Fruit fly (Drosophila melanogaster) whole organism: Measurements from ENCODE around the gene CG31882.

ENCODE experiments used
- CG8478 ChIP-seq: fragments of >200 bp; optimal IDR thresholded peaks from 2 replicates; lab custom pipeline; 2018; ENCODE audit warnings: inconsistent platforms
- Dll ChIP-seq: fragments of >200 bp; optimal IDR thresholded peaks from 2 replicates; lab custom pipeline; 2017
- EcR ChIP-seq, 2 experiments: fragments of >200 bp; optimal IDR thresholded peaks; 2 replicates each; lab custom pipeline; 2017; ENCODE audit warnings: missing biosample characterization in 2 of 2, missing genetic modification characterization in 2 of 2, missing genetic modification reagents in 2 of 2
- pan ChIP-seq: fragments of >200 bp; optimal IDR thresholded peaks from 2 replicates; lab custom pipeline; 2017
- psq ChIP-seq: fragments of >200 bp; optimal IDR thresholded peaks from 2 replicates; lab custom pipeline; 2017
- usp ChIP-seq: fragments of >200 bp; optimal IDR thresholded peaks from 2 replicates; lab custom pipeline; 2017; ENCODE audit warnings: missing biosample characterization, missing genetic modification characterization, mixed read lengths

Gene CG31882

DNA sequence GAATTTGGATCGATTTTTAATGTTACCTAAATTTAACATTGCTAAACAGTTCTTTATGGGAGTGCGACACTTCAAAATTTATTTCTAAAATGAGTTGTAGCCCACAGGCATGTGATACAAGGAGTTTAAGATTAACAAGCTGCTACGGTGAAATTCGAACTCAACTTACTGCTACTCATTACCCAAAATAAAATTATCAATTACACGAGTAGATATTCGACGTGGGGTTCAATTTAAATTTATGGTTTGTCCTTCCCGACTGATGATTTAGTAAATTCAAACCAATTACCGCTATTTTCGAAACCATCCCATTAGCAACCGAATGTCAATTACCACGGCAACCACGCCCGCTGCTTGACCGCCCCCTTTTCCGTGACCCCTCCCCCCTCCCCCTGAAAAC lies at the start of gene CG31882:
Gene CG31882 (minus strand): TSS at position 101 of the 400 bp plus-strand sequence.
- TF ChIP-seq CG8478 (lab: Kevin White, UChicago) (no peak), EcR (GFP tag; optimal IDR thresholded peaks at IDR 0.05; lab: Kevin White, UChicago) (no peak), Dll (lab: Kevin White, UChicago) (no peak), psq (lab: Kevin White, UChicago) (no peak), pan (lab: Kevin White, UChicago) (no peak), usp (no peak)

DNA sequence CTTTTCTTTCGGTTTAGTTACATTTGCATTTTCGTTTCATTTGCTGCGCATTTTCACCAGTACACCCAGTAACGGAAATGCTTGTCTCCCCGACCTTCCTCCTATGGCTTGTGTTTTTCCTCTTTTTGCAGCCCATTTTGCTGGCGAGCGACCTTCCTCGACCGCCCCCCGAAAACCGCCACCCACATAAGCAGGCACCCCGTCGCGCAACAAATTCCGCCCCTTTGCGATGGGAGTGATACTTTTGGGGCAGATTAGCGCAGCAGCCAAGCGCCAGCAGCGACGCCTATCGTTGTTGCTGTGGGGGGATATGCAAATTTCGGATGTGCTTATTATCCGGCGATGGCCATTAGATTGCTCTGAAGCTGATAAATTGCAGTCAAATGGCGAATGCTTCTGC lies 48.1 kb upstream of the CG31882 start:
- no peak for TF ChIP-seq pan (lab: Kevin White, UChicago)
- TF ChIP-seq usp: no peak
- no peak for TF ChIP-seq psq (lab: Kevin White, UChicago)
- TF ChIP-seq CG8478 (lab: Kevin White, UChicago): no peak
- TF ChIP-seq EcR (GFP tag; optimal IDR thresholded peaks at IDR 0.05; lab: Kevin White, UChicago): no peak

dm6 chr2L:9672246-9672645 lies 47.2 kb upstream of the CG31882 start:
- no peak for TF ChIP-seq usp
- TF ChIP-seq pan (lab: Kevin White, UChicago): no peak
- no peak for TF ChIP-seq Dll (lab: Kevin White, UChicago)
- no peak for TF ChIP-seq EcR (GFP tag; optimal IDR thresholded peaks at IDR 0.05; lab: Kevin White, UChicago)
- TF ChIP-seq CG8478 (lab: Kevin White, UChicago): no peak

DNA sequence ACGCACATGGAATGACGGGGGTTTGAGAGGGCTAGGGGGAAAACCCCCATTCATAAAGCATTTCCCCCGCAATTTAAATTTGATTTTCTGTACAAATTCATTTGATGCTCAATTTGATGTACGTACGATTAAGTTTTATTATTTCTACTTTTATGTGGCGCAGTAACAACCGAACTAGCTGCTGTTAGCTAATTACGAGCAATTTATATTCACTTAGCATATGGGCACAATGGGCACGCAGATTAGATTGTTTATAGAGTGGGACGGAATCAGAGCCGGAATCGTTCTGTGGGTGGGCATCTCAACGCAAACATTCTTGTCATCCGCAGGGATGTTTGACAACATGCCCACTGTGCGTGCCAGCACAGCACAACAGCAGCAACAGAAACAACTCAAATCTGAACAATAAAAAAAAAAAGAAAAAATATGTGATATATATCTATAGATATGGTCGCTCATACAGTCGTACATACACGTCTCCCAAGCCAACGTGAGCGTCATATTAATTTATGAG lies 45.9 kb upstream of the CG31882 start:
- TF ChIP-seq usp: no peak
- TF ChIP-seq pan (lab: Kevin White, UChicago): no peak
- no peak for TF ChIP-seq Dll (lab: Kevin White, UChicago)

DNA sequence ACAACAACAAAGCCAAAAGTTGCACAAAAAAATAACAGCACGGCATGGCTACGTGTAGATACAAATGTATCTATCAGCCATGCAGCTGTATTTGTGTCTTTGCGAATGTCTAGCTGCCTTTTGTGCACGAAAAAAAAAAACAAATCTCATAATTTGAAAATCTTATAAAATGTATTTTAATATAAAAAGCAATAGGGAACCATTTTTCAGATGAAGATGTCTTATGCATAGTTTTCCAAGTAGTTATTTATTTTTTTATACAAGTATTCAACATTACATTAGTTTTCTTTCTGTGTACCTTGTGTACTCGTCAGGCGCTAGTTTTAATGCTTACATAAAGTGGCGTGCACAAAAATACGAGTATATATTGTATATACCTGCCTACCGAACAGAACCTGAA lies 44.3 kb upstream of the CG31882 start:
- TF ChIP-seq usp (no peak), CG8478 (lab: Kevin White, UChicago) (no peak)

dm6 chr2L:9662977-9663376 lies 37.9 kb upstream of the CG31882 start:
- TF ChIP-seq pan (lab: Kevin White, UChicago) (no peak), Dll (lab: Kevin White, UChicago) (no peak), usp (no peak), EcR (GFP tag; optimal IDR thresholded peaks at IDR 0.05; lab: Kevin White, UChicago) (no peak), CG8478 (lab: Kevin White, UChicago) (no peak), psq (lab: Kevin White, UChicago) (no peak)

DNA sequence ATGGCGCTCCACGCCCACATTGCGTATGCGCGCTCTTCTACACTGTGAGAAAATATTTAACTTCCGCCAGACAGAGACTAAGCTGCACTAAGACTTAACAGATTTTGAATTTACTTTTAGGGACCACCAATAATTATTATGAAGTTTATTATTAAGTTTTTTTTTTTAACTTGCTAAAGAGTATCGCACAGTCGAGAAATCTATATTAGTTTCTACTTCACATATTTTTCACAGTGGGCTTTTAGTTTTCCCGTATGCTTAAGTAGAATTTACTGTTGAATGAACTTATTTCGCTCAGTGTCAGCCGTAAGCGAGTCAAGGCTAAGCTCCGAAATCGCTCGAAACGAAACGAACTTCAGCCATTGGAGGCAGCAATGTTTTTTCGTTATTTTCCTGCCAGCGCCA lies 35.4 kb upstream of the CG31882 start:
- TF ChIP-seq CG8478 (lab: Kevin White, UChicago): no peak
- no peak for TF ChIP-seq usp
- TF ChIP-seq pan (lab: Kevin White, UChicago): no peak
- no peak for TF ChIP-seq EcR (GFP tag; optimal IDR thresholded peaks at IDR 0.05; lab: Kevin White, UChicago)
- TF ChIP-seq Dll (lab: Kevin White, UChicago): no peak
- TF ChIP-seq psq (lab: Kevin White, UChicago): no peak

- TF ChIP-seq psq (lab: Kevin White, UChicago): no peak
- no peak for TF ChIP-seq usp
- no peak for TF ChIP-seq EcR (GFP tag; optimal IDR thresholded peaks at IDR 0.05; lab: Kevin White, UChicago)
Measured at dm6 chr2L:9657269-9658191, 32.4 kb upstream of the CG31882 start.

- TF ChIP-seq psq (lab: Kevin White, UChicago) (no peak), pan (lab: Kevin White, UChicago) (no peak), CG8478 (lab: Kevin White, UChicago) (no peak), usp (no peak), Dll (lab: Kevin White, UChicago) (no peak), EcR (GFP tag; optimal IDR thresholded peaks at IDR 0.05; lab: Kevin White, UChicago) (no peak)
Measured at dm6 chr2L:9656300-9656699, 31.2 kb upstream of the CG31882 start, which contains the start of gene CG33299. Gene CG33299, plus strand, starts transcription at chr2L:9656600.

dm6 chr2L:9633811-9634436 lies 8.8 kb upstream of the CG31882 start, which contains the start of gene Apoltp:
Gene Apoltp, plus strand, starts transcription at chr2L:9634179.
- no peak for TF ChIP-seq Dll (lab: Kevin White, UChicago)
- no peak for TF ChIP-seq EcR (GFP tag; optimal IDR thresholded peaks at IDR 0.05; lab: Kevin White, UChicago)
- no peak for TF ChIP-seq pan (lab: Kevin White, UChicago)
- no peak for TF ChIP-seq usp
- TF ChIP-seq psq (lab: Kevin White, UChicago): no peak
- no peak for TF ChIP-seq CG8478 (lab: Kevin White, UChicago)

DNA sequence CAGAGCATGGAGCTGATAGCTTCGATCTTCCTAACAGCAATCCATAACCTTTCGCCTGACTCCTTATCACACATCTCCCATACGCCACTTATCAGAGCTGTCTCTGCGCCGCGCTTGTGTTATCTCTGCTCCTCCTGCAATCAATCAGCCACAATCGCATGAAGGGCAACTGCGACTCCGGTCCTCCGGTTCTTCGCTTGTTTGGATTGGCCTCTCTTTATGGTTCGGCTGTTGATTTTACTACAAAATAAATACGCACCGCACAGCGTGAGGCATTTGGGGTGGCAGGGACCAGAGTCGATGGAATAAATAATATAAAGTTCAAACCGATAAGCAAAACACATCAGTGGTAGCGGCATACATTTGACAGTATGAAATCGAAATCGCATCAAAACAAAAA lies 8.0 kb upstream of the CG31882 start:
- TF ChIP-seq EcR (GFP tag; optimal IDR thresholded peaks at IDR 0.05; lab: Kevin White, UChicago): no peak
- no peak for TF ChIP-seq psq (lab: Kevin White, UChicago)
- TF ChIP-seq pan (lab: Kevin White, UChicago): no peak
- TF ChIP-seq CG8478 (lab: Kevin White, UChicago): no peak
- TF ChIP-seq usp: no peak
- TF ChIP-seq Dll (lab: Kevin White, UChicago): no peak

DNA sequence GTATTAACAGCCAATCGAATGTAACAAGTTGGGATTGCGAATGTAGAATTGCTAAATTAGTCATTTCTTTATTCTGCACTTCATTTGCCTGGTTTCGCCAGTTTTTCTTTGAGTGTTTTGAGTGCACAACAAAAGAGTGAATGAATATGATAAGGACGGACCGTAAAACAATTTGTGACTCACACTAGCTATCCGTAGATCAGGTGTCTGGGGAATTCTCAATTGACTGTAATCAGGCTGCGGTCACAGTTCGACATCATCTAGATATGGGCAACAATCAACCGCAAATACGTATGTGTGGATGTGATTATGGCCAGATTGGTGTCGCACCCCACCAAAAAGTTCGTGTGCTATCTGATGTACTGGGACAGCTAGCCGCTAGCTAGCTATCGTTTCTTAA lies 5.2 kb downstream of the CG31882 start:
- TF ChIP-seq CG8478 (lab: Kevin White, UChicago): no peak
- no peak for TF ChIP-seq EcR (GFP tag; optimal IDR thresholded peaks at IDR 0.05; lab: Kevin White, UChicago)
